Worm (Caenorhabditis elegans): ENCODE results near the gene mltn-13.

mltn-13 gene

ce11 chrX:4464367-4464766 is 16.2 kb upstream of the mltn-13 start:
- TF ChIP-seq lir-3 (tag; optimal IDR thresholded peaks at IDR 0.05; ENCODE audit: poor library complexity) = no peak
- no peak for TF ChIP-seq pag-3 (tag; optimal IDR thresholded peaks at IDR 0.05; ENCODE audit: borderline replicate concordance, insufficient read depth)
- TF ChIP-seq nhr-12 (tag; optimal IDR thresholded peaks at IDR 0.05) = no peak
- TF ChIP-seq lin-13 (GFP tag; optimal IDR thresholded peaks at IDR 0.05) = no peak
- TF ChIP-seq ets-5 (GFP tag; IDR thresholded peaks at IDR 0.05) = no peak
- no peak for TF ChIP-seq fos-1 (tag; optimal IDR thresholded peaks at IDR 0.05)
- TF ChIP-seq nhr-85 (tag) = no peak
- TF ChIP-seq fkh-4 (tag; optimal IDR thresholded peaks at IDR 0.05; ENCODE audit: borderline replicate concordance) = peak; percentile 59
- no peak for TF ChIP-seq mef-2 (tag; optimal IDR thresholded peaks at IDR 0.05)
- TF ChIP-seq nhr-237 (tag; optimal IDR thresholded peaks at IDR 0.05) = no peak
- peak; percentile 86 for TF ChIP-seq dsc-1 (tag; optimal IDR thresholded peaks at IDR 0.05)
- TF ChIP-seq unc-62 (GFP tag; optimal IDR thresholded peaks at IDR 0.05) = no peak

- TF ChIP-seq nhr-84 (tag; optimal IDR thresholded peaks at IDR 0.05) (no peak), unc-62 (GFP tag; optimal IDR thresholded peaks at IDR 0.05) (no peak), hpl-2 (GFP tag; optimal IDR thresholded peaks at IDR 0.05) (no peak), lin-15B (tag; optimal IDR thresholded peaks at IDR 0.05) (peak; percentile 27), pax-3 (tag; optimal IDR thresholded peaks at IDR 0.05) (no peak), pag-3 (tag; optimal IDR thresholded peaks at IDR 0.05; ENCODE audit: borderline replicate concordance, insufficient read depth) (no peak), dpl-1 (GFP tag; optimal IDR thresholded peaks at IDR 0.05) (peak; percentile 8 to 63 (median 34)), ceh-63 (GFP tag; optimal IDR thresholded peaks at IDR 0.05) (no peak), snu-23 (GFP tag; optimal IDR thresholded peaks at IDR 0.05) (peak; percentile 73), nhr-76 (tag; optimal IDR thresholded peaks at IDR 0.05) (no peak), mef-2 (tag; optimal IDR thresholded peaks at IDR 0.05) (no peak), snpc-4 (tag; optimal IDR thresholded peaks at IDR 0.05) (no peak), nhr-47 (tag; optimal IDR thresholded peaks at IDR 0.05) (peak; percentile 66), lin-35 (GFP tag; optimal IDR thresholded peaks at IDR 0.05) (peak; percentile 43 to 67), nhr-71 (tag; optimal IDR thresholded peaks at IDR 0.05) (peak; percentile 73), nhr-19 (GFP tag; conservative IDR thresholded peaks at IDR 0.05) (peak; percentile 21; the same call in 1 of the 2 replicates), ama-1 (optimal IDR thresholded peaks at IDR 0.05) (no peak), zag-1 (tag; optimal IDR thresholded peaks at IDR 0.05) (no peak), irx-1 (tag; optimal IDR thresholded peaks at IDR 0.05) (no peak), nhr-28 (tag; optimal IDR thresholded peaks at IDR 0.05) (no peak), Y116A8C.19 (tag; optimal IDR thresholded peaks at IDR 0.05; ENCODE audit: borderline replicate concordance) (no peak), hlh-4 (tag; optimal IDR thresholded peaks at IDR 0.05) (no peak), zip-4 (GFP tag; optimal IDR thresholded peaks at IDR 0.05) (no peak), blmp-1 (tag; optimal IDR thresholded peaks at IDR 0.05) (peak; percentile 60), F16B12.6 (tag; optimal IDR thresholded peaks at IDR 0.05) (peak; percentile 34), aha-1 (tag; optimal IDR thresholded peaks at IDR 0.05) (no peak), mdl-1 (tag; optimal IDR thresholded peaks at IDR 0.05) (peak in 1 of 2 experiments; percentile 57), nhr-85 (tag) (no peak), nhr-237 (tag; optimal IDR thresholded peaks at IDR 0.05) (no peak), egl-13 (tag; optimal IDR thresholded peaks at IDR 0.05) (no peak), alr-1 (tag; optimal IDR thresholded peaks at IDR 0.05; ENCODE audit: borderline replicate concordance) (no peak), unc-30 (tag; optimal IDR thresholded peaks at IDR 0.05) (no peak), jun-1 (tag; optimal IDR thresholded peaks at IDR 0.05) (peak; percentile 2), fos-1 (tag; optimal IDR thresholded peaks at IDR 0.05) (no peak), C16A3.4 (tag; optimal IDR thresholded peaks at IDR 0.05) (peak; percentile 69), elt-2 (tag; optimal IDR thresholded peaks at IDR 0.05) (no peak), fkh-8 (tag; optimal IDR thresholded peaks at IDR 0.05) (peak; percentile 41), dsc-1 (tag; optimal IDR thresholded peaks at IDR 0.05) (peak; percentile 56), ceh-90 (tag; optimal IDR thresholded peaks at IDR 0.05) (no peak), fkh-10 (GFP tag; optimal IDR thresholded peaks at IDR 0.05) (no peak), unc-86 (tag; optimal IDR thresholded peaks at IDR 0.05) (no peak), nhr-90 (tag; optimal IDR thresholded peaks at IDR 0.05; ENCODE audit: poor library complexity) (peak; percentile 37), xbp-1 (tag; optimal IDR thresholded peaks at IDR 0.05) (peak; percentile 81), lir-3 (tag; optimal IDR thresholded peaks at IDR 0.05; ENCODE audit: poor library complexity) (no peak), aly-2 (tag; optimal IDR thresholded peaks at IDR 0.05) (no peak), pqm-1 (tag; optimal IDR thresholded peaks at IDR 0.05) (no peak), nhr-77 (tag; optimal IDR thresholded peaks at IDR 0.05) (peak; percentile 37)
These were observed 14.2 kb upstream of the mltn-13 start, which contains the start of gene atg-16.1 for ce11 chrX:4462390-4462789. atg-16.1 (minus strand) TSS chrX:4462465.
